Fruit fly (Drosophila melanogaster): Measurements from ENCODE around the gene CG7115.

The CG7115 gene

DNA sequence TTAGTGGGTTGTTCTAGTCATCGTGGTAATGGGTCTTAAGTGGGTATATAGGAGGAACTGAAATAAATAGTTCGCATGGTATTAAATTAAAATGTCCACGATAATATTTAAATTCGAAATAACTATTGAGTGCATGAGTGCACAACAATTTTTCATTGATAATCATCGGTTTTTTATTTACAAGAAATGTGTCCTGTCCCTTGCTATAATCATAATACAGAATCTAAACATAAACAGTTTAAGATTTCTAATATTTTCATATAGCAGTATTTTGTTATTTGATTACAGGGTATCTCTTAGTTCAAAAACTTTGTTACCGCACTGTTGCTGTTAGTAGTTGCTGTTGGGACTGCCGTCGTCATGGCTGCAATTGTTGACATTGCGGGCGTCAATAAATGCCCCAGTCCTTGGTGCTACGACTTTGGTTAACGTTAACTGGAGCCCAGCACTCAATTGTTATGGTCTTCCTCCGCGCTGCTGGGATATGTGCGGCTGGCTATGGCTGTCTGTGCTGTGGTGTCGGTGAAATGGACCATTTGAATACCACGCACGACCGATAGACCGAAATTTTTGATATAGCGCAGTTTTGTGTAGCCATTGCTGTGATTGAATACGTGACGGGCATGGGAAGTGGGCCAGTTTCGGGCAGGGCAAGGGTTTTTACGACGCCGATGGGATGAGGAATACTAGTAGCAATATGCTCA, 51.0 kb downstream of the CG7115 start (continued):
- TF ChIP-seq sqz (GFP tag; optimal IDR thresholded peaks at IDR 0.05) (no peak), gfzf (GFP tag; optimal IDR thresholded peaks at IDR 0.05) (no peak), CG8944 (GFP tag; optimal IDR thresholded peaks at IDR 0.05) (no peak), Vsx1 (GFP tag; optimal IDR thresholded peaks at IDR 0.05) (no peak), CG16813 (GFP tag; IDR thresholded peaks at IDR 0.05; ENCODE audit: partially characterized antibody) (no peak), CG2875 (GFP tag; optimal IDR thresholded peaks at IDR 0.05) (no peak), D19A (tag; optimal IDR thresholded peaks at IDR 0.05) (peak; percentile 44), CHES-1-like (GFP tag; optimal IDR thresholded peaks at IDR 0.05) (peak; percentile 19), Nf-YC (tag; optimal IDR thresholded peaks at IDR 0.05) (peak; percentile 4), CG7357 (GFP tag; IDR thresholded peaks at IDR 0.05) (0 out of 3 replicates have a peak, but pooled peaks have one; percentile 38), lbe (GFP tag; optimal IDR thresholded peaks at IDR 0.05) (no peak), cad (GFP tag; optimal IDR thresholded peaks at IDR 0.05) (no peak), CG6813 (GFP tag; optimal IDR thresholded peaks at IDR 0.05) (peak; percentile 28), rib (GFP tag; IDR thresholded peaks at IDR 0.05) (no peak), CG1024 (GFP tag; IDR thresholded peaks at IDR 0.05) (no peak), seq (GFP tag; IDR thresholded peaks at IDR 0.05) (peak; percentile 33; the same call in 1 of the 2 replicates), slp2 (GFP tag; optimal IDR thresholded peaks at IDR 0.05) (no peak), corto (GFP tag; optimal IDR thresholded peaks at IDR 0.05) (no peak), CG11085 (GFP tag; IDR thresholded peaks at IDR 0.05) (no peak), CG9797 (GFP tag; optimal IDR thresholded peaks at IDR 0.05) (no peak), Dbx (GFP tag; IDR thresholded peaks at IDR 0.05) (no peak), gce (GFP tag; IDR thresholded peaks at IDR 0.05) (no peak), gcm2 (GFP tag; optimal IDR thresholded peaks at IDR 0.05) (no peak), Tbp (GFP tag; optimal IDR thresholded peaks at IDR 0.05) (no peak), schlank (tag; optimal IDR thresholded peaks at IDR 0.05) (no peak), wek (GFP tag; optimal IDR thresholded peaks at IDR 0.05) (no peak), al (GFP tag; IDR thresholded peaks at IDR 0.05) (no peak), Hey (tag; optimal IDR thresholded peaks at IDR 0.05) (no peak), TFAM (GFP tag; optimal IDR thresholded peaks at IDR 0.05) (no peak), CG2116 (GFP tag; optimal IDR thresholded peaks at IDR 0.05) (no peak), peb (GFP tag; IDR thresholded peaks at IDR 0.05) (no peak), klu (GFP tag; IDR thresholded peaks at IDR 0.05) (no peak), ash1 (GFP tag; optimal IDR thresholded peaks at IDR 0.05) (no peak), CG12104 (GFP tag; optimal IDR thresholded peaks at IDR 0.05) (no peak), gem (tag; optimal IDR thresholded peaks at IDR 0.05) (peak; percentile 79), sim (GFP tag; IDR thresholded peaks at IDR 0.05) (no peak), Awh (GFP tag; IDR thresholded peaks at IDR 0.05) (no peak), scrt (GFP tag; optimal IDR thresholded peaks at IDR 0.05) (peak; percentile 63), Opbp (GFP tag; IDR thresholded peaks at IDR 0.05; ENCODE audit: partially characterized antibody) (no peak), E2f1 (GFP tag; IDR thresholded peaks at IDR 0.05) (0 out of 2 replicates have a peak, but pooled peaks have one; percentile 12), Ptx1 (GFP tag; IDR thresholded peaks at IDR 0.05) (peak; percentile 57), CG12236 (GFP tag; optimal IDR thresholded peaks at IDR 0.05) (no peak), CG15601 (tag; optimal IDR thresholded peaks at IDR 0.05) (no peak), tgo (GFP tag; IDR thresholded peaks at IDR 0.05) (no peak; the same call in 2 of the 3 replicates), Ada2b (GFP tag; IDR thresholded peaks at IDR 0.05) (peak; percentile 14; the same call in 1 of the 2 replicates), CG11695 (GFP tag; IDR thresholded peaks at IDR 0.05) (peak; percentile 43; the same call in 1 of the 3 replicates), Six4 (GFP tag; optimal IDR thresholded peaks at IDR 0.05) (no peak), CG16863 (GFP tag; optimal IDR thresholded peaks at IDR 0.05) (no peak), Sin3A (optimal IDR thresholded peaks at IDR 0.05) (no peak), odd (GFP tag; optimal IDR thresholded peaks at IDR 0.05) (no peak), CG6272 (GFP tag; IDR thresholded peaks at IDR 0.05) (no peak)
